Fruit fly (Drosophila melanogaster) whole organism, embryonic: ENCODE data around the gene mib1.

Source experiments
- Blimp-1 ChIP-seq: fragments of 200-800 bp; sonication (Bioruptor generic); optimal IDR thresholded peaks from 3 replicates; lab custom pipeline; 2018; ENCODE audit warnings: missing biosample characterization, missing genetic modification characterization, mild to moderate bottlenecking, moderate library complexity, missing genetic modification reagents
- BtbVII ChIP-seq: fragments of 200-800 bp; sonication (Bioruptor generic); optimal IDR thresholded peaks from 3 replicates; lab custom pipeline; 2017; ENCODE audit warnings: missing biosample characterization, mild to moderate bottlenecking, missing genetic modification characterization
- CG10209 ChIP-seq: fragments of 200-800 bp; sonication (Bioruptor generic); optimal IDR thresholded peaks from 3 replicates; lab custom pipeline; 2017; ENCODE audit warnings: missing biosample characterization, mild to moderate bottlenecking, missing genetic modification characterization, missing genetic modification reagents
- CG11398 ChIP-seq: fragments of 200-800 bp; sonication (Bioruptor generic); optimal IDR thresholded peaks from 2 replicates; lab custom pipeline; 2016; ENCODE audit warnings: missing biosample characterization, missing genetic modification characterization
- CG12155 ChIP-seq: fragments of 200-800 bp; sonication (Bioruptor generic); optimal IDR thresholded peaks from 3 replicates; lab custom pipeline; 2016; ENCODE audit warnings: missing biosample characterization, missing genetic modification characterization
- CG12744 ChIP-seq: fragments of 200-800 bp; sonication (Bioruptor generic); optimal IDR thresholded peaks from 2 replicates; lab custom pipeline; 2016; ENCODE audit warnings: missing biosample characterization, missing genetic modification characterization
- CG13287 ChIP-seq: fragments of 200-800 bp; sonication (Bioruptor generic); IDR thresholded peaks from 2 replicates; pipeline ENCODE4 v1.3.6; 2022; ENCODE audit warnings: missing biosample characterization, missing genetic modification characterization; ENCODE audit not compliant: partially characterized antibody
- CG13424 ChIP-seq: fragments of 200-800 bp; sonication (Bioruptor generic); optimal IDR thresholded peaks from 2 replicates; lab custom pipeline; 2019; ENCODE audit warnings: missing biosample characterization, mild to moderate bottlenecking, missing genetic modification characterization, moderate library complexity
- CG13775 ChIP-seq: fragments of 200-800 bp; sonication (Bioruptor generic); optimal IDR thresholded peaks from 3 replicates; lab custom pipeline; 2017; ENCODE audit warnings: missing biosample characterization, mild to moderate bottlenecking, missing genetic modification characterization
- CG15514 ChIP-seq: fragments of 200-800 bp; sonication (Bioruptor generic); optimal IDR thresholded peaks from 3 replicates; lab custom pipeline; 2017; ENCODE audit warnings: missing biosample characterization, missing genetic modification characterization, mild to moderate bottlenecking, moderate library complexity, missing genetic modification reagents
- CG18262 ChIP-seq: fragments of 200-800 bp; optimal IDR thresholded peaks from 3 replicates; lab custom pipeline; 2019; ENCODE audit warnings: missing biosample characterization, mild to moderate bottlenecking, missing genetic modification characterization, moderate library complexity
- CG2712 ChIP-seq: fragments of 200-800 bp; optimal IDR thresholded peaks from 3 replicates; lab custom pipeline; 2019; ENCODE audit warnings: missing biosample characterization, mild to moderate bottlenecking, missing genetic modification characterization, moderate library complexity
- CG30020 ChIP-seq: fragments of 200-800 bp; optimal IDR thresholded peaks from 2 replicates; lab custom pipeline; 2019; ENCODE audit warnings: missing biosample characterization, mild to moderate bottlenecking, missing genetic modification characterization, moderate library complexity
- CG31365 ChIP-seq: fragments of 200-800 bp; sonication (Bioruptor generic); optimal IDR thresholded peaks from 2 replicates; lab custom pipeline; 2018; ENCODE audit warnings: missing biosample characterization, mild to moderate bottlenecking, missing genetic modification characterization
- CG3281 ChIP-seq: fragments of 200-800 bp; sonication (Bioruptor generic); optimal IDR thresholded peaks from 3 replicates; lab custom pipeline; 2017; ENCODE audit warnings: missing biosample characterization, mild to moderate bottlenecking, missing genetic modification characterization
- CG3847 ChIP-seq: fragments of 200-800 bp; sonication (Bioruptor generic); IDR thresholded peaks from 2 replicates; pipeline ENCODE4 v1.3.6; 2022; ENCODE audit warnings: missing biosample characterization, missing genetic modification characterization
- CG8359 ChIP-seq: fragments of 200-800 bp; sonication (Bioruptor generic); optimal IDR thresholded peaks from 2 replicates; lab custom pipeline; 2017; ENCODE audit warnings: missing biosample characterization, mild to moderate bottlenecking, missing genetic modification characterization, borderline replicate concordance
- CG8478 ChIP-seq: fragments of >200 bp; optimal IDR thresholded peaks from 2 replicates; lab custom pipeline; 2018
- CG8765 ChIP-seq: fragments of 200-800 bp; sonication (Bioruptor generic); IDR thresholded peaks from 2 replicates; pipeline ENCODE4 v1.3.6; 2022; ENCODE audit warnings: missing biosample characterization, missing genetic modification characterization
- CTCF ChIP-seq: fragments of 200-800 bp; sonication (Bioruptor generic); optimal IDR thresholded peaks from 2 replicates; lab custom pipeline; 2017; ENCODE audit warnings: missing biosample characterization, mild to moderate bottlenecking, missing genetic modification characterization, moderate library complexity
- Dfd ChIP-seq, 2 experiments: fragments of >200 bp; optimal IDR thresholded peaks; 2 replicates each; lab custom pipeline; 2017; ENCODE audit warnings: missing biosample characterization in 2 of 2, missing genetic modification characterization in 2 of 2
- Dll ChIP-seq: fragments of 200-800 bp; sonication (Bioruptor generic); IDR thresholded peaks from 4 replicates; pipeline ENCODE4 v1.3.6; 2022; ENCODE audit warnings: missing biosample characterization, missing genetic modification characterization; ENCODE audit not compliant: partially characterized antibody
- Dp ChIP-seq: fragments of 200-800 bp; sonication (Bioruptor generic); optimal IDR thresholded peaks from 2 replicates; lab custom pipeline; 2018; ENCODE audit warnings: missing biosample characterization, mild to moderate bottlenecking, missing genetic modification characterization, moderate library complexity
- Fer1 ChIP-seq: fragments of 200-800 bp; sonication (Bioruptor generic); optimal IDR thresholded peaks from 2 replicates; lab custom pipeline; 2017; ENCODE audit warnings: missing biosample characterization, mild to moderate bottlenecking, missing genetic modification characterization
- HmgZ ChIP-seq: fragments of 200-800 bp; sonication (Bioruptor generic); optimal IDR thresholded peaks from 2 replicates; lab custom pipeline; 2018; ENCODE audit warnings: missing biosample characterization, mild to moderate bottlenecking, missing genetic modification characterization
- MBD-R2 ChIP-seq: fragments of 200-800 bp; sonication (Bioruptor generic); IDR thresholded peaks from 2 replicates; pipeline ENCODE4 v1.3.6; 2022; ENCODE audit warnings: missing biosample characterization, missing genetic modification characterization
- Myb ChIP-seq: fragments of 200-800 bp; sonication (Bioruptor generic); optimal IDR thresholded peaks from 2 replicates; lab custom pipeline; 2016; ENCODE audit warnings: missing biosample characterization, missing genetic modification characterization
- Opbp ChIP-seq: fragments of 200-800 bp; sonication (Bioruptor generic); IDR thresholded peaks from 3 replicates; pipeline ENCODE4 v1.3.6; 2022; ENCODE audit warnings: missing biosample characterization, missing genetic modification characterization; ENCODE audit not compliant: partially characterized antibody
- Optix ChIP-seq: fragments of 200-800 bp; sonication (Bioruptor generic); IDR thresholded peaks from 3 replicates; pipeline ENCODE4 v1.3.6; 2022; ENCODE audit warnings: missing biosample characterization, missing genetic modification characterization
- Scr ChIP-seq: fragments of 200-800 bp; sonication (Bioruptor generic); IDR thresholded peaks from 2 replicates; pipeline ENCODE4 v1.3.6; 2022; ENCODE audit warnings: missing biosample characterization, missing genetic modification characterization; ENCODE audit not compliant: partially characterized antibody
- Vsx1 ChIP-seq: fragments of 200-800 bp; sonication (Bioruptor generic); optimal IDR thresholded peaks from 2 replicates; lab custom pipeline; 2017; ENCODE audit warnings: missing biosample characterization, mild to moderate bottlenecking, missing genetic modification characterization, missing genetic modification reagents
- YL-1 ChIP-seq: fragments of 200-800 bp; sonication (Bioruptor generic); optimal IDR thresholded peaks from 3 replicates; lab custom pipeline; 2017; ENCODE audit warnings: missing biosample characterization, mild to moderate bottlenecking, missing genetic modification characterization
- ato ChIP-seq: fragments of 200-800 bp; sonication (Bioruptor generic); IDR thresholded peaks from 2 replicates; pipeline ENCODE4 v1.3.6; 2022; ENCODE audit warnings: missing biosample characterization, missing genetic modification characterization; ENCODE audit not compliant: partially characterized antibody
- cas ChIP-seq: fragments of 200-800 bp; sonication (Bioruptor generic); IDR thresholded peaks from 2 replicates; pipeline ENCODE4 v1.3.6; 2022; ENCODE audit warnings: missing biosample characterization, missing genetic modification characterization
- crol ChIP-seq: fragments of 200-800 bp; sonication (Bioruptor generic); IDR thresholded peaks from 2 replicates; pipeline ENCODE4 v1.3.6; 2022; ENCODE audit warnings: missing biosample characterization, missing genetic modification characterization
- cwo ChIP-seq: fragments of 200-800 bp; sonication (Bioruptor generic); optimal IDR thresholded peaks from 3 replicates; lab custom pipeline; 2017; ENCODE audit warnings: missing biosample characterization, missing genetic modification characterization, mild to moderate bottlenecking, moderate library complexity, missing genetic modification reagents
- dmrt99B ChIP-seq: fragments of 200-800 bp; sonication (Bioruptor generic); optimal IDR thresholded peaks from 2 replicates; lab custom pipeline; 2018; ENCODE audit warnings: missing biosample characterization, mild to moderate bottlenecking, missing genetic modification characterization, moderate library complexity
- gfzf ChIP-seq: fragments of 200-800 bp; sonication (Bioruptor generic); optimal IDR thresholded peaks from 2 replicates; lab custom pipeline; 2016; ENCODE audit warnings: missing biosample characterization, mild to moderate bottlenecking, missing genetic modification characterization, moderate library complexity
- ham ChIP-seq: fragments of 200-800 bp; sonication (Bioruptor generic); IDR thresholded peaks from 2 replicates; pipeline ENCODE4 v1.3.6; 2022; ENCODE audit warnings: missing biosample characterization, missing genetic modification characterization
- lbe ChIP-seq: fragments of 200-800 bp; sonication (Bioruptor generic); optimal IDR thresholded peaks from 2 replicates; lab custom pipeline; 2016; ENCODE audit warnings: missing biosample characterization, mild to moderate bottlenecking, missing genetic modification characterization
- nerfin-1 ChIP-seq: fragments of 200-800 bp; sonication (Bioruptor generic); optimal IDR thresholded peaks from 3 replicates; lab custom pipeline; 2019; ENCODE audit warnings: missing biosample characterization, mild to moderate bottlenecking, missing genetic modification characterization, moderate library complexity
- nerfin-2 ChIP-seq: fragments of 200-800 bp; sonication (Bioruptor generic); IDR thresholded peaks from 2 replicates; pipeline ENCODE4 v1.3.6; 2022; ENCODE audit warnings: missing biosample characterization, missing genetic modification characterization; ENCODE audit not compliant: partially characterized antibody
- onecut ChIP-seq: fragments of 200-800 bp; sonication (Bioruptor generic); IDR thresholded peaks from 2 replicates; pipeline ENCODE4 v1.3.6; 2022; ENCODE audit warnings: missing biosample characterization, missing genetic modification characterization
- org-1 ChIP-seq: fragments of 200-800 bp; sonication (Bioruptor generic); optimal IDR thresholded peaks from 2 replicates; lab custom pipeline; 2017; ENCODE audit warnings: missing biosample characterization, missing genetic modification characterization
- peb ChIP-seq: fragments of 200-800 bp; sonication (Bioruptor generic); IDR thresholded peaks from 2 replicates; pipeline ENCODE4 v1.3.6; 2022; ENCODE audit warnings: missing biosample characterization, missing genetic modification characterization
- pros ChIP-seq: fragments of 200-800 bp; sonication (Bioruptor generic); optimal IDR thresholded peaks from 3 replicates; lab custom pipeline; 2019; ENCODE audit warnings: missing biosample characterization, mild to moderate bottlenecking, missing genetic modification characterization, moderate library complexity
- row ChIP-seq: fragments of 200-800 bp; sonication (Bioruptor generic); IDR thresholded peaks from 3 replicates; pipeline ENCODE4 v1.3.6; 2022; ENCODE audit warnings: missing biosample characterization, missing genetic modification characterization
- sens ChIP-seq: fragments of 200-800 bp; sonication (Bioruptor generic); peaks from one replicate; lab custom pipeline; 2016; ENCODE audit warnings: missing biosample characterization, missing genetic modification characterization
- stwl ChIP-seq: fragments of 200-800 bp; sonication (Bioruptor generic); optimal IDR thresholded peaks from 3 replicates; lab custom pipeline; 2018; ENCODE audit warnings: missing biosample characterization, mild to moderate bottlenecking, missing genetic modification characterization, moderate library complexity
- unc-4 ChIP-seq: fragments of 200-800 bp; sonication (Bioruptor generic); IDR thresholded peaks from 2 replicates; pipeline ENCODE4 v1.3.6; 2022; ENCODE audit warnings: missing biosample characterization, missing genetic modification characterization; ENCODE audit not compliant: partially characterized antibody

Gene mib1

dm6 chr3L:15988039-15988546, 23.5 kb downstream of the mib1 start, which contains the start of gene Hip14 (continued):
- peak; percentile 4 for TF ChIP-seq BtbVII (GFP tag; lab: Kevin White, UChicago)
- TF ChIP-seq Dp (GFP tag; lab: Kevin White, UChicago), result peak; percentile 39
- no peak for TF ChIP-seq CG12155 (GFP tag; lab: Kevin White, UChicago)
- no peak for TF ChIP-seq cas (GFP tag; lab: Robert Waterston, UW)
- peak; percentile 18 for TF ChIP-seq CTCF
- peak; percentile 42; the same call in 1 of the 2 replicates for TF ChIP-seq unc-4 (GFP tag; lab: Robert Waterston, UW)
- no peak for TF ChIP-seq Optix (GFP tag; lab: Robert Waterston, UW)
- no peak for TF ChIP-seq pros (GFP tag; lab: Kevin White, UChicago)
- TF ChIP-seq dmrt99B (tag; lab: Kevin White, UChicago), result no peak
- no peak for TF ChIP-seq CG10209 (GFP tag; lab: Kevin White, UChicago)
- TF ChIP-seq CG13424, result peak; percentile 28
- TF ChIP-seq nerfin-2 (GFP tag; lab: Robert Waterston, UW), result no peak
- TF ChIP-seq CG8765, result no peak
- TF ChIP-seq CG31365 (tag; lab: Kevin White, UChicago), result no peak
- 0 out of 2 replicates have a peak, but pooled peaks have one; percentile 14 for TF ChIP-seq CG3847 (GFP tag; lab: Robert Waterston, UW)
- no peak for TF ChIP-seq onecut
- TF ChIP-seq CG13287 (GFP tag; lab: Robert Waterston, UW), result peak; percentile 40; the same call in 1 of the 2 replicates
- no peak for TF ChIP-seq Vsx1 (GFP tag; lab: Kevin White, UChicago)
- no peak for TF ChIP-seq CG12744
- TF ChIP-seq cwo (GFP tag; lab: Kevin White, UChicago), result no peak
- TF ChIP-seq CG13775, result peak; percentile 16
- no peak for TF ChIP-seq Dfd (GFP tag; optimal IDR thresholded peaks at IDR 0.05; lab: Kevin White, UChicago)
- no peak for TF ChIP-seq CG8359 (GFP tag; lab: Kevin White, UChicago)
- 0 out of 2 replicates have a peak, but pooled peaks have one; percentile 12 for TF ChIP-seq ato (GFP tag; lab: Robert Waterston, UW)
- TF ChIP-seq crol (GFP tag; lab: Robert Waterston, UW), result peak; percentile 91
- no peak; the same call in 2 of the 3 replicates for TF ChIP-seq Opbp (GFP tag; lab: Robert Waterston, UW)
- TF ChIP-seq Fer1 (GFP tag; lab: Kevin White, UChicago), result peak; percentile 46
- peak; percentile 22 for TF ChIP-seq CG2712 (tag; lab: Kevin White, UChicago)
- peak; percentile 58 for TF ChIP-seq CG8478 (lab: Kevin White, UChicago)
- peak; percentile 48 for TF ChIP-seq CG30020 (tag; lab: Kevin White, UChicago)
- TF ChIP-seq row (GFP tag; lab: Robert Waterston, UW), result 0 out of 3 replicates have a peak, but pooled peaks have one; percentile 39
- peak; percentile 22; the same call in 1 of the 2 replicates for TF ChIP-seq Scr (GFP tag; lab: Robert Waterston, UW)
- peak; percentile 57 for TF ChIP-seq MBD-R2 (GFP tag; lab: Robert Waterston, UW)
- 0 out of 4 replicates have a peak, but pooled peaks have one; percentile 17 for TF ChIP-seq Dll
- peak; percentile 17 for TF ChIP-seq org-1 (GFP tag; lab: Kevin White, UChicago)
- TF ChIP-seq ham (GFP tag; lab: Robert Waterston, UW), result no peak
- peak; percentile 80 for TF ChIP-seq nerfin-1 (tag; lab: Kevin White, UChicago)
- TF ChIP-seq CG3281 (GFP tag; lab: Kevin White, UChicago), result peak; percentile 6
- TF ChIP-seq peb (GFP tag; lab: Robert Waterston, UW), result no peak
- TF ChIP-seq YL-1 (GFP tag; lab: Kevin White, UChicago), result peak; percentile 84
- TF ChIP-seq CG18262 (tag; lab: Kevin White, UChicago), result peak; percentile 32
- peak; percentile 53 for TF ChIP-seq gfzf (GFP tag; lab: Kevin White, UChicago)
- TF ChIP-seq Myb (GFP tag; lab: Kevin White, UChicago), result no peak
- TF ChIP-seq lbe (GFP tag; lab: Kevin White, UChicago), result peak; percentile 10
- no peak for TF ChIP-seq CG11398 (GFP tag; lab: Kevin White, UChicago)
- TF ChIP-seq stwl (tag; lab: Kevin White, UChicago), result peak; percentile 54
- TF ChIP-seq Blimp-1 (GFP tag; lab: Kevin White, UChicago), result no peak
- peak; percentile 86 for TF ChIP-seq sens (GFP tag; lab: Kevin White, UChicago)
- peak; percentile 18 for TF ChIP-seq HmgZ
- peak; percentile 31 for TF ChIP-seq CG15514 (GFP tag; lab: Kevin White, UChicago)
